Worm (Caenorhabditis elegans) whole organism, late embryonic: ENCODE results near the gene F32D8.13.

Experiments
- C38D4.7 ChIP-seq: fragments of 200-800 bp; sonication (Bioruptor generic); optimal IDR thresholded peaks from 2 replicates; lab custom pipeline; 2018; ENCODE audit warnings: mild to moderate bottlenecking, missing genetic modification characterization, moderate library complexity, missing compliant biosample characterization
- F13H6.1 ChIP-seq: sonication (generic microtip); optimal IDR thresholded peaks from 2 replicates; lab custom pipeline; 2016; ENCODE audit warnings: missing genetic modification characterization, missing compliant biosample characterization
- K09A11.1 ChIP-seq: sonication (generic microtip); optimal IDR thresholded peaks from 2 replicates; lab custom pipeline; 2017; ENCODE audit warnings: antibody characterized with exemption, mild to moderate bottlenecking, missing genetic modification characterization, missing compliant biosample characterization; ENCODE audit not compliant: insufficient read depth
- ceh-18 ChIP-seq: sonication (generic microtip); optimal IDR thresholded peaks from 2 replicates; lab custom pipeline; 2016; ENCODE audit warnings: missing genetic modification characterization, missing compliant biosample characterization
- ceh-2 ChIP-seq: sonication (generic microtip); optimal IDR thresholded peaks from 2 replicates; lab custom pipeline; 2016; ENCODE audit warnings: missing genotype, missing genetic modification characterization, missing compliant biosample characterization
- ceh-22 ChIP-seq: sonication (generic microtip); optimal IDR thresholded peaks from 2 replicates; lab custom pipeline; 2017; ENCODE audit warnings: missing biosample characterization, missing genetic modification characterization
- ceh-30 ChIP-seq: fragments of 150-350 bp; optimal IDR thresholded peaks from 2 replicates; lab custom pipeline; 2014; ENCODE audit warnings: missing biosample characterization, missing genetic modification characterization
- ceh-31 ChIP-seq: sonication (generic microtip); optimal IDR thresholded peaks from 2 replicates; lab custom pipeline; 2016; ENCODE audit warnings: missing genetic modification characterization, missing compliant biosample characterization
- ceh-34 ChIP-seq: sonication (generic microtip); optimal IDR thresholded peaks from 2 replicates; lab custom pipeline; 2016; ENCODE audit warnings: mild to moderate bottlenecking, missing genetic modification characterization, missing compliant biosample characterization
- ceh-45 ChIP-seq: fragments of 200-800 bp; sonication (Bioruptor generic); IDR thresholded peaks from 2 replicates; pipeline ENCODE4 v1.3.6; 2022; ENCODE audit warnings: missing genetic modification reagents, missing genetic modification characterization, missing compliant biosample characterization
- ceh-48 ChIP-seq: sonication (generic microtip); optimal IDR thresholded peaks from 2 replicates; lab custom pipeline; 2016; ENCODE audit warnings: missing genetic modification characterization, inconsistent platforms, missing compliant biosample characterization
- ceh-9 ChIP-seq: sonication (generic microtip); optimal IDR thresholded peaks from 2 replicates; lab custom pipeline; 2016; ENCODE audit warnings: mild to moderate bottlenecking, missing genetic modification characterization, inconsistent platforms, missing compliant biosample characterization
- che-1 ChIP-seq: sonication (generic microtip); optimal IDR thresholded peaks from 2 replicates; lab custom pipeline; 2016; ENCODE audit warnings: mild to moderate bottlenecking, missing genetic modification characterization, missing compliant biosample characterization
- dmd-4 ChIP-seq: sonication (generic microtip); optimal IDR thresholded peaks from 2 replicates; lab custom pipeline; 2016; ENCODE audit warnings: borderline replicate concordance, missing genetic modification characterization, missing compliant biosample characterization
- dve-1 ChIP-seq: sonication (generic microtip); optimal IDR thresholded peaks from 2 replicates; lab custom pipeline; 2017; ENCODE audit warnings: antibody characterized with exemption, mild to moderate bottlenecking, missing genetic modification characterization, missing compliant biosample characterization
- ets-4 ChIP-seq: sonication (generic microtip); optimal IDR thresholded peaks from 2 replicates; lab custom pipeline; 2016; ENCODE audit warnings: missing genetic modification characterization, missing compliant biosample characterization
- fax-1 ChIP-seq: sonication (generic microtip); optimal IDR thresholded peaks from 2 replicates; lab custom pipeline; 2016; ENCODE audit warnings: missing genotype, missing genetic modification characterization, missing compliant biosample characterization
- fkh-6 ChIP-seq: sonication (generic microtip); optimal IDR thresholded peaks from 2 replicates; lab custom pipeline; 2016; ENCODE audit warnings: missing genetic modification characterization, missing compliant biosample characterization
- gmeb-2 ChIP-seq: sonication (generic microtip); optimal IDR thresholded peaks from 2 replicates; lab custom pipeline; 2016; ENCODE audit warnings: missing genetic modification characterization, inconsistent platforms, missing compliant biosample characterization
- hlh-13 ChIP-seq: fragments of 200-800 bp; sonication (Bioruptor generic); optimal IDR thresholded peaks from 2 replicates; lab custom pipeline; 2018; ENCODE audit warnings: mild to moderate bottlenecking, missing genetic modification characterization, missing compliant biosample characterization
- hlh-6 ChIP-seq: sonication (generic microtip); optimal IDR thresholded peaks from 2 replicates; lab custom pipeline; 2016; ENCODE audit warnings: missing genotype, missing genetic modification characterization, missing compliant biosample characterization
- madf-2 ChIP-seq: sonication (generic microtip); optimal IDR thresholded peaks from 2 replicates; lab custom pipeline; 2017; ENCODE audit warnings: missing genetic modification characterization, missing compliant biosample characterization
- nfya-1 ChIP-seq: sonication (generic microtip); optimal IDR thresholded peaks from 2 replicates; lab custom pipeline; 2017; ENCODE audit warnings: missing genetic modification characterization, mild to moderate bottlenecking, missing compliant biosample characterization, antibody characterized with exemption, moderate library complexity
- npax-4 ChIP-seq: sonication (generic microtip); optimal IDR thresholded peaks from 2 replicates; lab custom pipeline; 2016; ENCODE audit warnings: missing genetic modification characterization, missing compliant biosample characterization
- pat-9 ChIP-seq: fragments of 200-800 bp; sonication (Bioruptor generic); optimal IDR thresholded peaks from 2 replicates; lab custom pipeline; 2018; ENCODE audit warnings: mild to moderate bottlenecking, missing genetic modification characterization, moderate library complexity, missing compliant biosample characterization
- pax-1 ChIP-seq: fragments of 150-350 bp; optimal IDR thresholded peaks from 2 replicates; lab custom pipeline; 2014; ENCODE audit warnings: missing biosample characterization, missing genetic modification characterization
- pha-2 ChIP-seq: sonication (generic microtip); optimal IDR thresholded peaks from 2 replicates; lab custom pipeline; 2017; ENCODE audit warnings: mild to moderate bottlenecking, missing genetic modification characterization, missing compliant biosample characterization
- pha-4 ChIP-seq: fragments of 150-350 bp; optimal IDR thresholded peaks from 2 replicates; lab custom pipeline; 2018; ENCODE audit warnings: missing biosample characterization, missing genetic modification reagents, missing genetic modification characterization
- ref-2 ChIP-seq: sonication (generic microtip); optimal IDR thresholded peaks from 2 replicates; lab custom pipeline; 2016; ENCODE audit warnings: missing genetic modification characterization, missing compliant biosample characterization
- sox-4 ChIP-seq: sonication (generic microtip); optimal IDR thresholded peaks from 2 replicates; lab custom pipeline; 2017; ENCODE audit warnings: mild to moderate bottlenecking, missing genetic modification characterization, inconsistent platforms, missing compliant biosample characterization
- unc-86 ChIP-seq: sonication (generic microtip); optimal IDR thresholded peaks from 2 replicates; lab custom pipeline; 2016; ENCODE audit warnings: missing genetic modification characterization, missing compliant biosample characterization
- zip-5 ChIP-seq: sonication (generic microtip); optimal IDR thresholded peaks from 2 replicates; lab custom pipeline; 2016; ENCODE audit warnings: missing genetic modification characterization, missing compliant biosample characterization

The F32D8.13 gene

DNA sequence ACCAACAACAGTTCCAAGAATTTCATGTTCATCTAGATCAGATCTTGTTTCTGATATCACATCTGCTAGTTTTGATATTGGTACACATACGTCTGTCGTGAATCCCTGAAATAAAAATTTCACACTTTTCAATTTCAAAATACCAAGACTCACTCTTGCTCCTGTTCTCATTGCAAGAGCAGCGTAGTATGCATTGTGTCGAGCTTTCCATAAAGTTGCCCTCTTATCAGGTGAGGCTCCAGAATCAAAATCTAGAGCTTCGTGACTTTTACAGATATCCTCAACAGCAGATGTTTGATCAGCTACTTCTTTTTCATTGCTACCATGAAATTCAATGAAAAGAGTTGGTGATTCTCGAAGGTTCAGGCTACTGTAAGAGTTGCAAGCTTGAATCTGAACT is 7.3 kb downstream of the F32D8.13 start, which contains the start of gene F32D8.11:
Gene F32D8.11 (minus strand): TSS at position 101 of the 400 bp plus-strand sequence.
- TF ChIP-seq hlh-6 (tag; lab: Kevin White, UChicago) (no peak), F13H6.1 (no peak), pha-4 (tag; lab: Kevin White, UChicago) (no peak), ceh-18 (tag; lab: Kevin White, UChicago) (no peak), che-1 (tag; lab: Kevin White, UChicago) (no peak), zip-5 (no peak), ceh-31 (tag; lab: Kevin White, UChicago) (no peak), fkh-6 (tag; lab: Kevin White, UChicago) (no peak)

DNA sequence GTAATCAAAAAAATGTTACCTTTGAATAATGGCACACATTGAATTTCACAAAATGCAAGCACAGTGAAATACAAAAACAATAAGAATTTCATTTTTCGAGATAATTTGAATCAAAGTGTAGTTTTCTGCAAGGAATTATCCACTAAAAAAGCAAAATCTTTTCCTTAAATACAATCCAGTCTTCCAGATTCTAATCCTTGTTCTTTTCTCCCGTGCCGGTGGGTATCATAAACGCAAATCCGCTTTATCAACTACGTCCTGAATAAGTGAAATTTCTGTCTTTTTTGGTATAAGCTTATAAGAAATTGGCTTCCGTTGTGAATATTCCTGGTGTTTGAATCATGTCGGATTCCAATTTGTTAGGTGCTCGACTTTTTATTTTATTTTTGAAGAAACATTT is 8.2 kb downstream of the F32D8.13 start:
- TF ChIP-seq ceh-2 (tag; lab: Kevin White, UChicago) (no peak), ref-2 (tag; lab: Kevin White, UChicago) (no peak), nfya-1 (tag; lab: Kevin White, UChicago) (no peak), C38D4.7 (GFP tag; lab: Kevin White, UChicago) (no peak)
- TF ChIP-seq, all 69 proteins: peak for 0

DNA sequence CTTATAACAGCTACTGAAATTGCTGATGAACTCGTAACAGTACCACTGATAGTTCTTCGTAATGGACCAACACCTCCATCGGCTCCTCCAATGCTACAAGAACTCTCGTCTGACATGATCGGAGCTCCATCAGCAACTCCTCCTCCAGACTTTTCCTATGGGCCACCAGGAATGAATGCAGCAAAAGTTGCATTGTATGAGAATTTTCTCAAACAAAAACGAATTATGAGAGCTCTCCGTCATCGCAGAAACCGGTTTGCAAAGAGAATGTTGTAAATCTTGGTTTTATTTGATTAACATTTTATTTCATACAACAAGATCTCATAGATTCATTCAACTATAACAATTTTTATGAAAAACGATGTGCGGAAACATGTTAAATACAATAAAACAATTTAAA is 8.8 kb downstream of the F32D8.13 start:
- TF ChIP-seq ets-4 (no peak), ceh-45 (no peak), dve-1 (tag; lab: Kevin White, UChicago) (no peak), unc-86 (tag; lab: Kevin White, UChicago) (no peak), ceh-30 (tag; lab: Kevin White, UChicago) (no peak), ceh-18 (tag; lab: Kevin White, UChicago) (no peak), ceh-34 (tag; lab: Kevin White, UChicago) (no peak), npax-4 (no peak), dmd-4 (tag; lab: Kevin White, UChicago) (no peak)

DNA sequence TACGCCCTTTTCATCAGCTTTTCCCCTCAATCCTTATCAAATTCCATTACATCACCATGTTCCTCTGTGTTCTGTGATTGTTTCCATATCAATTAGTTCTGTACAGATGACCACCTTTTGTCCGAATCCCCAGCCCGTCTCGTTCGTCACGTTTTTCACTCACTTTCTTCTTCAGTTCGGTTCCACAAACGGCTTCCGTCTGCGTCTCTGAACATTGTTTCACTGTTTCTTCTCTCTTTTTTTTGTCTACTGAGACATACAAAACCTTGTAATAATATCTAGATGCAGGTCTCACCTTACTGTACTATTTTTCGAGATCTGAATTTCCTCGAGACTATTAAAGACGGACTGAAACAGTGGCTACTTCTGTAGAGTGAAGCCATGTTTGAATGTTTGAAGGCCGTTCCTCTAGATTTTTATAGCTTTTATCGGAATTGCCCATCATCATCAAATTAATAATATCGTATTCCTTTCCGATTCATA is 9.9 kb downstream of the F32D8.13 start, which contains the start of gene F32D8.3:
Gene F32D8.3 (plus strand): TSS at position 433 of the 483 bp plus-strand sequence.
- TF ChIP-seq madf-2 (tag; lab: Kevin White, UChicago) (no peak), ceh-22 (tag; lab: Kevin White, UChicago) (no peak), ceh-48 (tag; lab: Kevin White, UChicago) (no peak), dve-1 (tag; lab: Kevin White, UChicago) (no peak), ceh-9 (tag; lab: Kevin White, UChicago) (no peak), pha-2 (tag; lab: Kevin White, UChicago) (no peak), ceh-2 (tag; lab: Kevin White, UChicago) (no peak), K09A11.1 (no peak)

DNA sequence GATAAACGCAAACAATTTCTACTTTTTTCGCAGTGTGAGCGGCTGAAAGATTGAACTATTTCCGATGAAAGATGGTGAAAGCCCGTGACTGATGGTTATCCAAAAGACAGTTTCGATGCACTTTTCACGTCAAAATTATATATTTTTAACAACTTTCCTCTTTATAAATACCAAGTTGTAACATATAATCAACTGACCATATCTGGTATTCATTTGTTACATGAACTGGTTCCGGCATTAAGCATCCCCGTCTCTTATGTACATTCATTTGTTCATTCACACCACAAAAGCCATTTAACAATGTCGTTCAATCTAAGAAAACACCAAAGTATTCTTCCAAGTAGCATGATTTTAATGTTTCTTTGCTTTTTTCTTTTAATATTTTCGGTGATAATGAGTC is 12.9 kb downstream of the F32D8.13 start, which contains the start of gene F32D8.2:
Gene F32D8.2 (plus strand): TSS at position 301 of the 400 bp plus-strand sequence.
- TF ChIP-seq zip-5 (no peak), pax-1 (tag; lab: Kevin White, UChicago) (no peak), madf-2 (tag; lab: Kevin White, UChicago) (no peak), hlh-13 (GFP tag; lab: Kevin White, UChicago) (no peak), gmeb-2 (tag; lab: Kevin White, UChicago) (no peak), ceh-9 (tag; lab: Kevin White, UChicago) (no peak), fax-1 (tag; lab: Kevin White, UChicago) (no peak), ceh-31 (tag; lab: Kevin White, UChicago) (no peak), pat-9 (tag; lab: Kevin White, UChicago) (no peak), sox-4 (no peak), ref-2 (tag; lab: Kevin White, UChicago) (no peak), fkh-6 (tag; lab: Kevin White, UChicago) (no peak), nfya-1 (tag; lab: Kevin White, UChicago) (no peak), C38D4.7 (GFP tag; lab: Kevin White, UChicago) (no peak)
